Worm (Caenorhabditis elegans): ENCODE results near the gene orai-1.

DNA sequence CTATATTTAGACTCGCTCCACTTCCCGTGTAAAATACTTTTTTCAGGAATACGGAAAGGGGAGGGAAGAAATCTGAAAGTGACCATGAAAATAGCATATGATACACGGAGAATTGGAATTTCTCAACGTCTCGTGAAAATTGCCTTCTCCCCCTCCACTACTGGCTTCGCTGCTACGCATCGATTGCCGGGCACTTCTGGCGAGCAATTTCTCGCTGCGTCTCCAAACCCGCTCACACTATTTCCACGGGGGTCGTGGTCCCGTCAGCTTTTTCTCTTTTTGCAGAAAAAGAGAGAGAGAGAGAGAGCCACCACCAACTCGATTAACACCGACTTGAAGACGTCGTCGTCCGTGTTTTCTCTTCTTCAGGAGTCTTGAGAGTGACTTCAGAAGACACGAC is 24.4 kb downstream of the orai-1 start:
- no peak for TF ChIP-seq nhr-2 (tag; optimal IDR thresholded peaks at IDR 0.05)
- TF ChIP-seq elt-1 (tag; optimal IDR thresholded peaks at IDR 0.05; ENCODE audit: borderline replicate concordance, insufficient read depth) = no peak
- no peak for TF ChIP-seq bed-3 (GFP tag; optimal IDR thresholded peaks at IDR 0.05)
- TF ChIP-seq unc-62 (GFP tag; optimal IDR thresholded peaks at IDR 0.05) = no peak

Data from whole organism, mixed stage, embryonic.